Fruit fly (Drosophila melanogaster) whole organism, adult: ENCODE results near the gene cd.

ENCODE experiments used
- CG11617 ChIP-seq: fragments of 200-800 bp; sonication (Bioruptor generic); optimal IDR thresholded peaks from 2 replicates; lab custom pipeline; 2017; ENCODE audit warnings: mild to moderate bottlenecking, missing biosample characterization, missing genetic modification reagents, missing genetic modification characterization
- CG12768 ChIP-seq: fragments of 200-800 bp; sonication (Bioruptor generic); optimal IDR thresholded peaks from 2 replicates; lab custom pipeline; 2017; ENCODE audit warnings: missing biosample characterization, missing genetic modification characterization, mild to moderate bottlenecking, moderate library complexity, missing genetic modification reagents
- CG14711 ChIP-seq: fragments of 200-800 bp; sonication (Bioruptor generic); optimal IDR thresholded peaks from 2 replicates; lab custom pipeline; 2018; ENCODE audit warnings: missing biosample characterization, mild to moderate bottlenecking, missing genetic modification characterization, moderate library complexity
- CG1620 ChIP-seq: fragments of 200-800 bp; sonication (Bioruptor generic); optimal IDR thresholded peaks from 2 replicates; lab custom pipeline; 2016; ENCODE audit warnings: missing biosample characterization, missing genetic modification characterization
- CG33017 ChIP-seq: fragments of 200-800 bp; sonication (Bioruptor generic); optimal IDR thresholded peaks from 2 replicates; lab custom pipeline; 2018; ENCODE audit warnings: missing biosample characterization, mild to moderate bottlenecking, missing genetic modification characterization, moderate library complexity
- CG5204 ChIP-seq: fragments of 200-800 bp; sonication (Bioruptor generic); optimal IDR thresholded peaks from 2 replicates; lab custom pipeline; 2016; ENCODE audit warnings: missing biosample characterization, missing genetic modification characterization
- CG7045 ChIP-seq: fragments of 200-800 bp; sonication (Bioruptor generic); optimal IDR thresholded peaks from 2 replicates; lab custom pipeline; 2017; ENCODE audit warnings: missing biosample characterization, mild to moderate bottlenecking, missing genetic modification characterization
- CG7101 ChIP-seq: fragments of 200-800 bp; sonication (Bioruptor generic); optimal IDR thresholded peaks from 2 replicates; lab custom pipeline; 2018; ENCODE audit warnings: missing biosample characterization, mild to moderate bottlenecking, missing genetic modification characterization, moderate library complexity
- Clk ChIP-seq: fragments of 200-800 bp; sonication (Bioruptor generic); optimal IDR thresholded peaks from 2 replicates; lab custom pipeline; 2017; ENCODE audit warnings: missing biosample characterization, missing genetic modification characterization
- Crg-1 ChIP-seq: fragments of 200-800 bp; sonication (Bioruptor generic); optimal IDR thresholded peaks from 2 replicates; lab custom pipeline; 2016; ENCODE audit warnings: missing biosample characterization, missing genetic modification characterization
- Hr96 ChIP-seq: fragments of 200-800 bp; sonication (Bioruptor generic); optimal IDR thresholded peaks from 2 replicates; lab custom pipeline; 2016; ENCODE audit warnings: missing biosample characterization, missing genetic modification characterization
- Mnt ChIP-seq: fragments of 200-800 bp; sonication (Bioruptor generic); optimal IDR thresholded peaks from 2 replicates; lab custom pipeline; 2016; ENCODE audit warnings: missing biosample characterization, mild to moderate bottlenecking, missing genetic modification characterization
- bab1 ChIP-seq: fragments of 200-800 bp; sonication (Bioruptor generic); optimal IDR thresholded peaks from 3 replicates; lab custom pipeline; 2019; ENCODE audit warnings: missing biosample characterization, mild to moderate bottlenecking, missing genetic modification characterization, moderate library complexity
- cic ChIP-seq: fragments of 200-800 bp; sonication (Bioruptor generic); optimal IDR thresholded peaks from 2 replicates; lab custom pipeline; 2017; ENCODE audit warnings: missing biosample characterization, mild to moderate bottlenecking, missing genetic modification characterization, moderate library complexity
- cnc ChIP-seq, 2 experiments: fragments of >200 bp; optimal IDR thresholded peaks; 2 replicates each; lab custom pipeline; 2017
- kay ChIP-seq: fragments of 200-800 bp; sonication (Bioruptor generic); peaks from one replicate; lab custom pipeline; 2016; ENCODE audit warnings: missing biosample characterization, missing genetic modification characterization, borderline replicate concordance
- ovo ChIP-seq: fragments of 200-800 bp; sonication (Bioruptor generic); optimal IDR thresholded peaks from 2 replicates; lab custom pipeline; 2016; ENCODE audit warnings: missing biosample characterization, missing genetic modification characterization
- pad ChIP-seq: fragments of 200-800 bp; sonication (Bioruptor generic); optimal IDR thresholded peaks from 3 replicates; lab custom pipeline; 2017; ENCODE audit warnings: missing biosample characterization, missing genetic modification characterization, mild to moderate bottlenecking, moderate library complexity, missing genetic modification reagents
- tj ChIP-seq: fragments of 200-800 bp; sonication (Bioruptor generic); optimal IDR thresholded peaks from 3 replicates; lab custom pipeline; 2017; ENCODE audit warnings: missing biosample characterization, mild to moderate bottlenecking, missing genetic modification characterization, moderate library complexity
- toe ChIP-seq: fragments of 200-800 bp; sonication (Bioruptor generic); optimal IDR thresholded peaks from 2 replicates; lab custom pipeline; 2016; ENCODE audit warnings: missing biosample characterization, missing genetic modification characterization

The cd gene

dm6 chr3R:22667959-22668316, 26.8 kb upstream of the cd start:
- no peak for TF ChIP-seq CG33017
- TF ChIP-seq CG11617, result no peak
- TF ChIP-seq tj (GFP tag; lab: Kevin White, UChicago), result peak; percentile 95

dm6 chr3R:22668622-22669021, 26.1 kb upstream of the cd start:
- TF ChIP-seq toe, result no peak
- no peak for TF ChIP-seq CG14711 (tag; lab: Kevin White, UChicago)
- no peak for TF ChIP-seq pad
- TF ChIP-seq CG11617, result no peak
- no peak for TF ChIP-seq bab1 (GFP tag; lab: Kevin White, UChicago)
- no peak for TF ChIP-seq CG5204 (GFP tag; lab: Kevin White, UChicago)
- no peak for TF ChIP-seq ovo (GFP tag; lab: Kevin White, UChicago)
- no peak for TF ChIP-seq Mnt (GFP tag; lab: Kevin White, UChicago)
- TF ChIP-seq Crg-1 (GFP tag; lab: Kevin White, UChicago), result no peak
- TF ChIP-seq CG1620 (GFP tag; lab: Kevin White, UChicago), result no peak
- no peak for TF ChIP-seq tj (GFP tag; lab: Kevin White, UChicago)
- no peak for TF ChIP-seq CG12768 (GFP tag; lab: Kevin White, UChicago)
- no peak for TF ChIP-seq CG33017
- no peak for TF ChIP-seq CG7101
- TF ChIP-seq cic, result no peak
- TF ChIP-seq kay (GFP tag; lab: Kevin White, UChicago), result no peak

DNA sequence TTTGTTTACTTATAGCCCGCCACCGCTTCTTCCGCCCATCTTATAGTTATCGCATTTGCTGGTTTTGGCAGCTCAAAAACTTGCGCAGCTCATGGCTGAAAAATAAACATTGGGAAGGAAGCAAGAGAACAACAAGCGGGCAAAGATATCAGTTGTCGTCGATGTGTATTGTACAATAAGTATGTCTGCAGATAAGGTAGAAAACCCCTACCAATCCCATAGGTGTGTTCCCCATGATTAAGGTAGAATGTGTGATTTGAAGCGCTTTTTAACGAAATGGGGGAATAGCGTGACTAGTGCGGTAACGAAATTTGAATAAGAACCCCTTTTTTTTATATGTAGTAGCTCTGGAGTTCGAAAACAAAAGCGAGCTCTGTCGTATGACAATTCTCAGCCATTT, 25.6 kb upstream of the cd start:
- TF ChIP-seq CG12768 (GFP tag; lab: Kevin White, UChicago) (peak; percentile 21), Clk (no peak), cic (peak; percentile 13)

DNA sequence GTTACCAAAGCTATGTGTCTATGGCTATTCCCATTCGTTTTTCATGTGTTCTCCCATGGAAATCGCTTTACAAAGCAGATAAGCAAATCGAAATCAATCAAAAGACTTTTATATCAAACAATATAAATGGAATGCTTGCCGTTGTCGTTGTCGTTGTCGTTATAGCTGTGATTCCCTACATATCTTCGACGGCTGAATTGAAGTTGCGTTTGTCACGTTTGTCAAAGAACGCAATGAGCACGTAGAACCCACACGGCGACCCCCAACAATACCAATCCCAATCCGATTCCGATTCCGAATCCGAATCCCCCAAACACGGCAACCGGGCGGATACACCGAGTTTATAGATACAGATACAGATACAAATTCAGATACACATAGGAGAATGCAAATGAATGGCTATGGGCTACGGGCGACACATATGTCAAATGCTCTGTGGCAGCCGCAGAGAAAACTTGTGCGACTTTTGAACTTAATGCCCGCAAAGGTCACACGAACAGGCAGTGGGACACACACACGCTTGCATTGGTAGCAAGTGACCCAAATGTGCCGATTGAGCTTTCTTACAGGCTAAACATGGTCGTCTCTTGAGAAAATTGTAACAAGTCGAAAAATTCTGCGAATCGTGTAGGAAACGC, 24.9 kb upstream of the cd start:
- TF ChIP-seq Crg-1 (GFP tag; lab: Kevin White, UChicago) (no peak), ovo (GFP tag; lab: Kevin White, UChicago) (no peak), tj (GFP tag; lab: Kevin White, UChicago) (no peak), toe (no peak), CG12768 (GFP tag; lab: Kevin White, UChicago) (no peak), CG11617 (no peak)

dm6 chr3R:22672695-22673346, 21.9 kb upstream of the cd start:
- TF ChIP-seq CG11617, result no peak
- TF ChIP-seq ovo (GFP tag; lab: Kevin White, UChicago), result no peak
- no peak for TF ChIP-seq CG12768 (GFP tag; lab: Kevin White, UChicago)
- TF ChIP-seq kay (GFP tag; lab: Kevin White, UChicago), result no peak
- TF ChIP-seq Crg-1 (GFP tag; lab: Kevin White, UChicago), result no peak
- TF ChIP-seq Mnt (GFP tag; lab: Kevin White, UChicago), result no peak
- TF ChIP-seq tj (GFP tag; lab: Kevin White, UChicago), result no peak
- no peak for TF ChIP-seq pad
- no peak for TF ChIP-seq toe
- TF ChIP-seq CG14711 (tag; lab: Kevin White, UChicago), result no peak
- TF ChIP-seq CG5204 (GFP tag; lab: Kevin White, UChicago), result no peak
- no peak for TF ChIP-seq CG1620 (GFP tag; lab: Kevin White, UChicago)
- TF ChIP-seq bab1 (GFP tag; lab: Kevin White, UChicago), result no peak
- no peak for TF ChIP-seq cic
- no peak for TF ChIP-seq Clk
- TF ChIP-seq CG33017, result no peak
- no peak for TF ChIP-seq CG7101
- no peak for TF ChIP-seq Hr96 (GFP tag; lab: Kevin White, UChicago)

- no peak for TF ChIP-seq CG11617
- TF ChIP-seq Crg-1 (GFP tag; lab: Kevin White, UChicago), result no peak
- TF ChIP-seq CG7045, result no peak
- no peak for TF ChIP-seq ovo (GFP tag; lab: Kevin White, UChicago)
- TF ChIP-seq Clk, result no peak
- no peak for TF ChIP-seq cic
- TF ChIP-seq CG12768 (GFP tag; lab: Kevin White, UChicago), result no peak
- no peak for TF ChIP-seq Mnt (GFP tag; lab: Kevin White, UChicago)
- TF ChIP-seq kay (GFP tag; lab: Kevin White, UChicago), result no peak
Observed at dm6 chr3R:22673528-22673959, 21.2 kb upstream of the cd start.

dm6 chr3R:22675447-22675846, 19.3 kb upstream of the cd start:
- no peak for TF ChIP-seq Hr96 (GFP tag; lab: Kevin White, UChicago)
- TF ChIP-seq CG5204 (GFP tag; lab: Kevin White, UChicago), result no peak
- no peak for TF ChIP-seq kay (GFP tag; lab: Kevin White, UChicago)
- TF ChIP-seq CG7045, result no peak
- no peak for TF ChIP-seq tj (GFP tag; lab: Kevin White, UChicago)
- no peak for TF ChIP-seq bab1 (GFP tag; lab: Kevin White, UChicago)
- TF ChIP-seq CG33017, result no peak
- no peak for TF ChIP-seq cic
- no peak for TF ChIP-seq ovo (GFP tag; lab: Kevin White, UChicago)
- no peak for TF ChIP-seq Clk
- no peak for TF ChIP-seq CG1620 (GFP tag; lab: Kevin White, UChicago)
- no peak for TF ChIP-seq CG7101
- no peak for TF ChIP-seq CG12768 (GFP tag; lab: Kevin White, UChicago)
- TF ChIP-seq pad, result no peak
- TF ChIP-seq Crg-1 (GFP tag; lab: Kevin White, UChicago), result no peak
- TF ChIP-seq CG11617, result no peak
- no peak for TF ChIP-seq toe
- TF ChIP-seq Mnt (GFP tag; lab: Kevin White, UChicago), result no peak
- no peak for TF ChIP-seq cnc (optimal IDR thresholded peaks at IDR 0.05; lab: Kevin White, UChicago)
- TF ChIP-seq CG14711 (tag; lab: Kevin White, UChicago), result no peak
